Worm (Caenorhabditis elegans) whole organism, young adult: ENCODE measurements around the gene tcer-1.

Experiments used
- B0336.3 ChIP-seq: fragments of 200-800 bp; sonication (Bioruptor generic); IDR thresholded peaks from 2 replicates; pipeline ENCODE4 v1.3.6; 2022; ENCODE audit warnings: missing genetic modification characterization, missing compliant biosample characterization
- C06A6.2 ChIP-seq: fragments of 200-800 bp; sonication (Bioruptor generic); conservative IDR thresholded peaks from 2 replicates; pipeline ENCODE4 v1.3.6; 2022; ENCODE audit warnings: missing genetic modification characterization, missing compliant biosample characterization
- F39B2.1 ChIP-seq: fragments of 200-800 bp; sonication (Bioruptor generic); IDR thresholded peaks from 2 replicates; pipeline ENCODE4 v1.3.6; 2022; ENCODE audit warnings: missing genetic modification reagents, missing genetic modification characterization, missing compliant biosample characterization
- K12H6.12 ChIP-seq: fragments of 200-800 bp; sonication (Bioruptor generic); optimal IDR thresholded peaks from 2 replicates; lab custom pipeline; 2018; ENCODE audit warnings: mild to moderate bottlenecking, missing genetic modification characterization, missing compliant biosample characterization
- Y53G8AR.9 ChIP-seq: fragments of 200-800 bp; sonication (Bioruptor generic); conservative IDR thresholded peaks from 2 replicates; pipeline ENCODE4 v1.3.6; 2022; ENCODE audit warnings: missing genetic modification reagents, missing genetic modification characterization, missing compliant biosample characterization
- ZK185.1 ChIP-seq: sonication (generic microtip); optimal IDR thresholded peaks from 2 replicates; lab custom pipeline; 2016; ENCODE audit warnings: mild to moderate bottlenecking, missing genetic modification characterization, missing compliant biosample characterization; ENCODE audit not compliant: poor library complexity, severe bottlenecking
- aptf-3 ChIP-seq: fragments of 200-800 bp; sonication (Bioruptor generic); IDR thresholded peaks from 2 replicates; pipeline ENCODE4 v1.3.6; 2022; ENCODE audit warnings: missing genetic modification characterization, missing compliant biosample characterization
- atf-7 ChIP-seq: sonication (generic microtip); optimal IDR thresholded peaks from 2 replicates; lab custom pipeline; 2017; ENCODE audit warnings: mild to moderate bottlenecking, missing genetic modification characterization, missing compliant biosample characterization
- attf-3 ChIP-seq: fragments of 200-800 bp; sonication (Bioruptor generic); conservative IDR thresholded peaks from 2 replicates; pipeline ENCODE4 v1.3.6; 2022; ENCODE audit warnings: missing genetic modification reagents, missing genetic modification characterization, missing compliant biosample characterization
- attf-5 ChIP-seq: fragments of 200-800 bp; sonication (Bioruptor generic); optimal IDR thresholded peaks from 2 replicates; lab custom pipeline; 2018; ENCODE audit warnings: mild to moderate bottlenecking, missing genetic modification characterization, missing compliant biosample characterization
- cebp-1 ChIP-seq, 2 experiments: fragments of 200-800 bp in 1 of 2; sonication (Bioruptor generic) in 1 of 2; sonication (generic microtip) in 1 of 2; IDR thresholded peaks in 1 of 2; optimal IDR thresholded peaks in 1 of 2; 2 replicates each; pipeline versions ENCODE4 v1.3.6 to Lab custom; 2017 to 2022; ENCODE audit warnings: missing compliant biosample characterization in 2 of 2, missing genetic modification characterization in 2 of 2, mild to moderate bottlenecking in 1 of 2, missing genetic modification reagents in 1 of 2, moderate library complexity in 1 of 2
- ceh-100 ChIP-seq: fragments of 200-800 bp; sonication (Bioruptor generic); IDR thresholded peaks from 2 replicates; pipeline ENCODE4 v1.3.6; 2022; ENCODE audit warnings: missing genetic modification reagents, missing genetic modification characterization, missing compliant biosample characterization
- ceh-27 ChIP-seq: fragments of 200-800 bp; sonication (Bioruptor generic); optimal IDR thresholded peaks from 2 replicates; lab custom pipeline; 2018; ENCODE audit warnings: mild to moderate bottlenecking, missing genetic modification characterization, moderate library complexity, missing compliant biosample characterization
- chd-7 ChIP-seq: sonication (generic microtip); optimal IDR thresholded peaks from 2 replicates; lab custom pipeline; 2016; ENCODE audit warnings: mild to moderate bottlenecking, missing genetic modification characterization, moderate library complexity, missing compliant biosample characterization
- dox-1 ChIP-seq: fragments of 200-800 bp; sonication (Bioruptor generic); IDR thresholded peaks from 2 replicates; pipeline ENCODE4 v1.3.6; 2022; ENCODE audit warnings: missing genetic modification reagents, missing genetic modification characterization, missing compliant biosample characterization
- let-607 ChIP-seq, 2 experiments: fragments of 200-800 bp in 1 of 2; sonication (Bioruptor generic) in 1 of 2; sonication (generic microtip) in 1 of 2; optimal IDR thresholded peaks; 2 replicates each; lab custom pipeline; 2016 to 2018; ENCODE audit warnings: mild to moderate bottlenecking in 2 of 2, missing compliant biosample characterization in 2 of 2, missing genetic modification characterization in 2 of 2, moderate library complexity in 2 of 2, missing genotype in 1 of 2
- lin-35 ChIP-seq, 3 experiments: fragments of 150-350 bp in 2 of 3; sonication (generic microtip) in 1 of 3; optimal IDR thresholded peaks; 2 replicates each; lab custom pipeline; 2014 to 2018; ENCODE audit warnings: missing biosample characterization in 3 of 3, missing genetic modification characterization in 3 of 3, missing genetic modification reagents in 3 of 3
- lin-54 ChIP-seq: fragments of 200-800 bp; sonication (Bioruptor generic); optimal IDR thresholded peaks from 2 replicates; lab custom pipeline; 2018; ENCODE audit warnings: mild to moderate bottlenecking, missing genetic modification characterization, missing compliant biosample characterization
- lsl-1 ChIP-seq: fragments of 200-800 bp; sonication (Bioruptor generic); optimal IDR thresholded peaks from 2 replicates; lab custom pipeline; 2018; ENCODE audit warnings: mild to moderate bottlenecking, missing genetic modification characterization, moderate library complexity, missing compliant biosample characterization
- madf-8 ChIP-seq: fragments of 200-800 bp; sonication (Bioruptor generic); conservative IDR thresholded peaks from 2 replicates; pipeline ENCODE4 v1.3.6; 2022; ENCODE audit warnings: missing genetic modification reagents, missing genetic modification characterization, missing compliant biosample characterization
- mcd-1 ChIP-seq: fragments of 200-800 bp; sonication (Bioruptor generic); IDR thresholded peaks from 2 replicates; pipeline ENCODE4 v1.3.6; 2022; ENCODE audit warnings: missing genetic modification reagents, missing genetic modification characterization, missing compliant biosample characterization
- nhr-80 ChIP-seq: sonication (generic microtip); optimal IDR thresholded peaks from 2 replicates; lab custom pipeline; 2016; ENCODE audit warnings: missing genetic modification characterization, missing compliant biosample characterization
- pha-4 ChIP-seq: fragments of 150-350 bp; sonication (generic microtip); optimal IDR thresholded peaks from 2 replicates; lab custom pipeline; 2014; ENCODE audit warnings: missing biosample characterization, missing genetic modification reagents, missing genetic modification characterization
- snpc-1.3 ChIP-seq: sonication (generic microtip); optimal IDR thresholded peaks from 2 replicates; lab custom pipeline; 2017; ENCODE audit warnings: missing genetic modification characterization, mild to moderate bottlenecking, missing compliant biosample characterization, antibody characterized with exemption, moderate library complexity, missing genotype, missing genetic modification reagents; ENCODE audit not compliant: insufficient read depth
- snpc-4 ChIP-seq, 5 experiments: fragments of 150-350 bp in 1 of 5; sonication (generic microtip) in 4 of 5; optimal IDR thresholded peaks; 2 replicates each; lab custom pipeline; 2014 to 2018; ENCODE audit warnings: missing genetic modification characterization in 5 of 5, missing biosample characterization in 3 of 5, antibody characterized with exemption in 2 of 5, mild to moderate bottlenecking in 2 of 5, missing compliant biosample characterization in 2 of 5, missing genotype in 2 of 5, moderate library complexity in 2 of 5, missing genetic modification reagents in 1 of 5
- somi-1 ChIP-seq: fragments of 200-800 bp; sonication (Bioruptor generic); optimal IDR thresholded peaks from 2 replicates; lab custom pipeline; 2018; ENCODE audit warnings: mild to moderate bottlenecking, missing genetic modification characterization, missing compliant biosample characterization
- tbp1 ChIP-seq: fragments of 200-800 bp; sonication (Bioruptor generic); optimal IDR thresholded peaks from 2 replicates; lab custom pipeline; 2018; ENCODE audit warnings: mild to moderate bottlenecking, missing genetic modification characterization, missing compliant biosample characterization
- tbx-9 ChIP-seq: sonication (generic microtip); optimal IDR thresholded peaks from 2 replicates; lab custom pipeline; 2016; ENCODE audit warnings: borderline replicate concordance, missing genetic modification characterization, inconsistent platforms, missing compliant biosample characterization
- unc-130 ChIP-seq: sonication (generic microtip); optimal IDR thresholded peaks from 2 replicates; lab custom pipeline; 2016; ENCODE audit warnings: missing genetic modification reagents, missing genetic modification characterization, missing compliant biosample characterization
- zim-3 ChIP-seq: sonication (generic microtip); optimal IDR thresholded peaks from 2 replicates; lab custom pipeline; 2017; ENCODE audit warnings: mild to moderate bottlenecking, missing genetic modification characterization, moderate library complexity, missing compliant biosample characterization
- ztf-25 ChIP-seq: fragments of 200-800 bp; sonication (Bioruptor generic); IDR thresholded peaks from 2 replicates; pipeline ENCODE4 v1.3.6; 2022; ENCODE audit warnings: missing genetic modification reagents, missing genetic modification characterization, missing compliant biosample characterization

tcer-1 gene

DNA sequence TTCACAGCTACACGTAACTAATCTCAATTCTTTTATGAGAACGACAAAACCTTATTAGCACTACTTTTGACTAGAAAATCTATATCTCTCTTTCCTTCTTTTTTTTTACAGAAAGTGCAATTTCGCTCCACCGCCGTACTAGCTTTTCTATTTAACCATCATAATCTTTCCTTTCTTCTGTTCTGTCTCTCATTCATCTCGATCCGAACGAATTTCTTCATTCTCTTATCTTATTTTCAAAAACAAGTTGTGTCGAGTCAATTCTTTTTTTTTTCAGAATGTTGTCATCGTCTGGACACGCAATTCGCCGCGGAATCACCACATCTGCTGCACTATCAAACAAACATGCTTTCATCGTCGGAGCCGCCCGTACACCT lies 23.7 kb upstream of the tcer-1 start, which contains the start of gene kat-1:
kat-1 (plus strand) TSS at position 278 of the 377 bp plus-strand sequence.
- TF ChIP-seq C06A6.2 (no peak), dox-1 (GFP tag; lab: Robert Waterston, UW) (0 out of 2 replicates have a peak, but pooled peaks have one; percentile 4)
- TF ChIP-seq, all 124 proteins: peak for 1

DNA sequence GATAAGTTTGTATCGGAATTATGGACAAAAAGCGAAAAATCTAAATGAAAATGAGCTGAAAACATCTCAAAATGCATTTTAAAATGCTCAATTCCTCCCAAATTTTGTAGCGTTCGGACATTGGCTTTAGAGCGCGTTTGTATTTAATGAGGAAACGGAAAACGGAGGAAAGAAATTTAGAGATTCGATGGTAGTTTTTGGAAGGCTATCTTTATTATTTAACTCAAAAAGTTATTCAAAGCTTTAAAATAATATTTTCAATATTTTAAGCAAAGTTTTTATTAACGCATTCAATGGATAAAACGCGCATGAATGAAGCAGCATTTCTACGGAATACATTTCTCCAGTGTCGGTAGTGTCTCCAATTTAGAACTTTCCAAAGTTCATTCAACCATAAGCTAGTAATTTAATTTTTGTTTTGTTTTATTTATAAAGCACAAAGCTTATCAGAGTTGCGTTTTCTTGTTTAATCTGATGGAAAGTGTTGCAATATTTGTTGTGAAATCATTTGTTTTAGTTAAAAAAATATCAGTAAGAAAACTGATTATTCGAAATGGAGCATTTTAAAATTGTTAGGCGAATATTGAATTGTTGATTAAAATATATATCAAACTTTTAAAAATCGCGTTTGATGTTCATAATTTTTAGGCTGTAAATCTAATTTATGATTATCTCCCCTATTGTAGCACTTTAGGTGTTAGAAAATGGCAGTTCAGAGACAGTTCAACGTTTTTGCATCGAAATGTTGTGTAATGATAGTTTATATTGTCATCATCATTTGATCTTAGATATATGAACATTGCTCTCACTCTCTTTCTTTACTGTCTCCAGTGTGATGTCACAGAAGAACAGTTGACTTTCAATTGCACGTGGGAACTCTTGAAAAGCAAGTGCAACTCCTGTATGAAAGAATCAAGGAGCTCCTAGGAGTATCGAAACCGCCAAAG lies 23.0 kb upstream of the tcer-1 start:
- TF ChIP-seq tbp1 (GFP tag; lab: Kevin White, UChicago) (peak; percentile 12), lsl-1 (GFP tag; lab: Kevin White, UChicago) (peak; percentile 26), ceh-100 (peak; percentile 87), pha-4 (tag; lab: Kevin White, UChicago) (no peak), Y53G8AR.9 (GFP tag; lab: Robert Waterston, UW) (0 out of 2 replicates have a peak, but pooled peaks have one; percentile 12), nhr-80 (tag; lab: Kevin White, UChicago) (peak; percentile 75), ZK185.1 (tag; lab: Kevin White, UChicago) (peak; percentile 24), lin-35 (GFP tag; optimal IDR thresholded peaks at IDR 0.05; lab: Kevin White, UChicago) (peak in 1 of 3 experiments; percentile 28), K12H6.12 (peak; percentile 56), madf-8 (GFP tag; lab: Robert Waterston, UW) (no peak), unc-130 (GFP tag; lab: Kevin White, UChicago) (no peak), chd-7 (peak; percentile 11), snpc-4 (GFP tag; optimal IDR thresholded peaks at IDR 0.05; lab: Kevin White, UChicago) (no peak), snpc-4 (tag; optimal IDR thresholded peaks at IDR 0.05; lab: Kevin White, UChicago) (peak in 1 of 4 experiments; percentile 5), somi-1 (GFP tag; lab: Kevin White, UChicago) (no peak), F39B2.1 (GFP tag; lab: Robert Waterston, UW) (no peak), let-607 (tag; optimal IDR thresholded peaks at IDR 0.05; lab: Kevin White, UChicago) (peak in 1 of 2 experiments; percentile 40), snpc-1.3 (tag; lab: Kevin White, UChicago) (peak; percentile 21), tbx-9 (no peak), aptf-3 (GFP tag; lab: Robert Waterston, UW) (no peak), attf-3 (GFP tag; lab: Robert Waterston, UW) (peak; percentile 46; the same call in 1 of the 2 replicates), lin-54 (peak; percentile 18), ztf-25 (GFP tag; lab: Robert Waterston, UW) (no peak), mcd-1 (GFP tag; lab: Robert Waterston, UW) (peak; percentile 69), zim-3 (tag; lab: Kevin White, UChicago) (no peak), cebp-1 (GFP tag; IDR thresholded peaks at IDR 0.05; lab: Robert Waterston, UW) (no peak), cebp-1 (tag; optimal IDR thresholded peaks at IDR 0.05; lab: Kevin White, UChicago) (peak; percentile 11), attf-5 (GFP tag; lab: Kevin White, UChicago) (peak; percentile 21), ceh-27 (GFP tag; lab: Kevin White, UChicago) (peak; percentile 67)

- no peak for TF ChIP-seq B0336.3 (GFP tag; lab: Robert Waterston, UW)
- TF ChIP-seq atf-7 (tag; lab: Kevin White, UChicago): no peak
- TF ChIP-seq ZK185.1 (tag; lab: Kevin White, UChicago): no peak
- TF ChIP-seq, all 124 proteins: peak for 0
These were observed 22.4 kb upstream of the tcer-1 start, which contains the start of gene kars-1 for ce11 chrII:7072315-7072589. Gene kars-1, minus strand, starts transcription at chrII:7072415.
